Fruit fly (Drosophila melanogaster) whole organism, embryonic: Measurements from ENCODE around the gene Desat1.

ENCODE experiments used
- Ada2b ChIP-seq: fragments of 200-800 bp; sonication (Bioruptor generic); IDR thresholded peaks from 2 replicates; pipeline ENCODE4 v1.3.6; 2022; ENCODE audit warnings: missing biosample characterization, missing genetic modification characterization
- Atf-2 ChIP-seq: fragments of 200-800 bp; sonication (Bioruptor generic); optimal IDR thresholded peaks from 2 replicates; lab custom pipeline; 2016; ENCODE audit warnings: missing biosample characterization, missing genetic modification characterization
- Atf3 ChIP-seq: fragments of 200-800 bp; sonication (Bioruptor generic); optimal IDR thresholded peaks from 3 replicates; lab custom pipeline; 2016; ENCODE audit warnings: missing biosample characterization, missing genetic modification characterization
- CG10979 ChIP-seq: fragments of 200-800 bp; sonication (Bioruptor generic); optimal IDR thresholded peaks from 2 replicates; lab custom pipeline; 2018; ENCODE audit warnings: missing biosample characterization, mild to moderate bottlenecking, missing genetic modification characterization, moderate library complexity
- CG11247 ChIP-seq: fragments of 200-800 bp; sonication (Bioruptor generic); IDR thresholded peaks from 2 replicates; pipeline ENCODE4 v1.3.6; 2022; ENCODE audit warnings: missing biosample characterization, missing genetic modification characterization
- CG12942 ChIP-seq: fragments of 200-800 bp; sonication (Bioruptor generic); optimal IDR thresholded peaks from 3 replicates; lab custom pipeline; 2016; ENCODE audit warnings: missing biosample characterization, missing genetic modification characterization
- CG13775 ChIP-seq: fragments of 200-800 bp; sonication (Bioruptor generic); optimal IDR thresholded peaks from 3 replicates; lab custom pipeline; 2017; ENCODE audit warnings: missing biosample characterization, mild to moderate bottlenecking, missing genetic modification characterization
- CG17186 ChIP-seq: fragments of 200-800 bp; sonication (Bioruptor generic); optimal IDR thresholded peaks from 3 replicates; lab custom pipeline; 2017; ENCODE audit warnings: missing biosample characterization, missing genetic modification reagents, missing genetic modification characterization
- CG17359 ChIP-seq: fragments of 200-800 bp; sonication (Bioruptor generic); optimal IDR thresholded peaks from 3 replicates; lab custom pipeline; 2018; ENCODE audit warnings: missing biosample characterization, mild to moderate bottlenecking, missing genetic modification characterization, moderate library complexity
- CG17829 ChIP-seq: fragments of 200-800 bp; optimal IDR thresholded peaks from 2 replicates; lab custom pipeline; 2019; ENCODE audit warnings: missing biosample characterization, mild to moderate bottlenecking, missing genetic modification characterization, moderate library complexity
- CG18262 ChIP-seq: fragments of 200-800 bp; optimal IDR thresholded peaks from 3 replicates; lab custom pipeline; 2019; ENCODE audit warnings: missing biosample characterization, mild to moderate bottlenecking, missing genetic modification characterization, moderate library complexity
- CG18619 ChIP-seq: fragments of 200-800 bp; sonication (Bioruptor generic); optimal IDR thresholded peaks from 3 replicates; lab custom pipeline; 2017; ENCODE audit warnings: missing biosample characterization, mild to moderate bottlenecking, missing genetic modification characterization
- CG31224 ChIP-seq: fragments of 200-800 bp; sonication (Bioruptor generic); IDR thresholded peaks from 2 replicates; pipeline ENCODE4 v1.3.6; 2022; ENCODE audit warnings: missing biosample characterization, missing genetic modification characterization
- CG34224 ChIP-seq: fragments of 200-800 bp; sonication (Bioruptor generic); IDR thresholded peaks from 3 replicates; pipeline ENCODE4 v1.3.6; 2022; ENCODE audit warnings: missing biosample characterization, missing genetic modification characterization; ENCODE audit not compliant: partially characterized antibody
- CG3726 ChIP-seq: fragments of 200-800 bp; sonication (Bioruptor generic); IDR thresholded peaks from 3 replicates; pipeline ENCODE4, ENCODE4 v1.3.6; 2022; ENCODE audit warnings: missing biosample characterization, missing genetic modification characterization
- CG7556 ChIP-seq: fragments of 200-800 bp; sonication (Bioruptor generic); optimal IDR thresholded peaks from 2 replicates; lab custom pipeline; 2017; ENCODE audit warnings: missing biosample characterization, mild to moderate bottlenecking, missing genetic modification characterization
- CG7839 ChIP-seq: fragments of 200-800 bp; sonication (Bioruptor generic); optimal IDR thresholded peaks from 3 replicates; lab custom pipeline; 2018; ENCODE audit warnings: missing biosample characterization, mild to moderate bottlenecking, missing genetic modification characterization, moderate library complexity
- CG8765 ChIP-seq: fragments of 200-800 bp; sonication (Bioruptor generic); IDR thresholded peaks from 2 replicates; pipeline ENCODE4 v1.3.6; 2022; ENCODE audit warnings: missing biosample characterization, missing genetic modification characterization
- CG9797 ChIP-seq: fragments of 200-800 bp; sonication (Bioruptor generic); optimal IDR thresholded peaks from 3 replicates; lab custom pipeline; 2018; ENCODE audit warnings: missing biosample characterization, mild to moderate bottlenecking, missing genetic modification characterization
- CoRest ChIP-seq: fragments of 200-800 bp; sonication (Bioruptor generic); optimal IDR thresholded peaks from 3 replicates; lab custom pipeline; 2018; ENCODE audit warnings: missing biosample characterization, mild to moderate bottlenecking, missing genetic modification characterization, moderate library complexity
- D ChIP-seq, 2 experiments: fragments of 200-800 bp in 1 of 2; fragments of >200 bp in 1 of 2; sonication (Bioruptor generic) in 1 of 2; optimal IDR thresholded peaks; 2 replicates in 1 of 2; 3 replicates in 1 of 2; lab custom pipeline; 2017; ENCODE audit warnings: mild to moderate bottlenecking in 1 of 2, missing biosample characterization in 1 of 2, missing genetic modification characterization in 1 of 2, missing genetic modification reagents in 1 of 2
- Dad ChIP-seq: fragments of 200-800 bp; sonication (Bioruptor generic); optimal IDR thresholded peaks from 3 replicates; lab custom pipeline; 2016; ENCODE audit warnings: missing biosample characterization, missing genetic modification characterization
- Deaf1 ChIP-seq: fragments of 200-800 bp; optimal IDR thresholded peaks from 3 replicates; lab custom pipeline; 2019; ENCODE audit warnings: missing biosample characterization, mild to moderate bottlenecking, missing genetic modification characterization, moderate library complexity
- HLH3B ChIP-seq: fragments of 200-800 bp; sonication (Bioruptor generic); IDR thresholded peaks from 2 replicates; pipeline ENCODE4 v1.3.6; 2022; ENCODE audit warnings: missing biosample characterization, missing genetic modification characterization
- HLH54F ChIP-seq: fragments of 200-800 bp; sonication (Bioruptor generic); optimal IDR thresholded peaks from 3 replicates; lab custom pipeline; 2016; ENCODE audit warnings: missing biosample characterization, missing genetic modification characterization
- Hmr ChIP-seq: fragments of 200-800 bp; sonication (Bioruptor generic); optimal IDR thresholded peaks from 3 replicates; lab custom pipeline; 2017; ENCODE audit warnings: mild to moderate bottlenecking, missing biosample characterization, missing genetic modification reagents, missing genetic modification characterization
- Hsf ChIP-seq: fragments of 200-800 bp; sonication (Bioruptor generic); optimal IDR thresholded peaks from 3 replicates; lab custom pipeline; 2016; ENCODE audit warnings: missing biosample characterization, missing genetic modification characterization
- MESR4 ChIP-seq: fragments of 200-800 bp; sonication (Bioruptor generic); optimal IDR thresholded peaks from 2 replicates; lab custom pipeline; 2018; ENCODE audit warnings: missing biosample characterization, mild to moderate bottlenecking, missing genetic modification characterization, moderate library complexity
- Max ChIP-seq: fragments of 200-800 bp; sonication (Bioruptor generic); optimal IDR thresholded peaks from 2 replicates; lab custom pipeline; 2016; ENCODE audit warnings: missing biosample characterization, mild to moderate bottlenecking, missing genetic modification characterization
- Med ChIP-seq: fragments of 200-800 bp; sonication (Bioruptor generic); peaks from one replicate; lab custom pipeline; 2016; ENCODE audit warnings: missing biosample characterization, missing genetic modification characterization, mild to moderate bottlenecking, inconsistent platforms, moderate library complexity
- Neu2 ChIP-seq: fragments of 200-800 bp; sonication (Bioruptor generic); optimal IDR thresholded peaks from 3 replicates; lab custom pipeline; 2016; ENCODE audit warnings: missing biosample characterization, missing genetic modification characterization, borderline replicate concordance
- Oaz ChIP-seq: fragments of 200-800 bp; sonication (Bioruptor generic); IDR thresholded peaks from 2 replicates; pipeline ENCODE4 v1.3.6; 2022; ENCODE audit warnings: missing biosample characterization, missing genetic modification characterization
- Rfx ChIP-seq: fragments of 200-800 bp; sonication (Bioruptor generic); IDR thresholded peaks from 2 replicates; pipeline ENCODE4 v1.3.6; 2022; ENCODE audit warnings: missing biosample characterization, missing genetic modification characterization
- ac ChIP-seq: fragments of 200-800 bp; sonication (Bioruptor generic); optimal IDR thresholded peaks from 3 replicates; lab custom pipeline; 2017; ENCODE audit warnings: missing biosample characterization, mild to moderate bottlenecking, missing genetic modification characterization
- aop ChIP-seq: fragments of 200-800 bp; sonication (Bioruptor generic); IDR thresholded peaks from 2 replicates; pipeline ENCODE4 v1.3.6; 2022; ENCODE audit warnings: missing biosample characterization, missing genetic modification characterization
- az2 ChIP-seq: fragments of 200-800 bp; sonication (Bioruptor generic); optimal IDR thresholded peaks from 3 replicates; lab custom pipeline; 2016; ENCODE audit warnings: missing biosample characterization, missing genetic modification characterization
- chif ChIP-seq, 2 experiments: fragments of 200-800 bp; sonication (Bioruptor generic); optimal IDR thresholded peaks; 3 replicates each; lab custom pipeline; 2016; ENCODE audit warnings: missing biosample characterization in 2 of 2, missing genetic modification characterization in 2 of 2
- dimm ChIP-seq: fragments of 200-800 bp; sonication (Bioruptor generic); IDR thresholded peaks from 2 replicates; pipeline ENCODE4 v1.3.6; 2022; ENCODE audit warnings: missing biosample characterization, missing genetic modification characterization
- emc ChIP-seq: fragments of 200-800 bp; sonication (Bioruptor generic); optimal IDR thresholded peaks from 2 replicates; lab custom pipeline; 2016; ENCODE audit warnings: missing biosample characterization, missing genetic modification characterization
- en ChIP-seq: fragments of 200-800 bp; sonication (Bioruptor generic); optimal IDR thresholded peaks from 2 replicates; lab custom pipeline; 2016; ENCODE audit warnings: missing biosample characterization, missing genetic modification characterization
- ftz-f1 ChIP-seq: fragments of 200-800 bp; sonication (Bioruptor generic); optimal IDR thresholded peaks from 2 replicates; lab custom pipeline; 2016; ENCODE audit warnings: missing biosample characterization, missing genetic modification characterization
- gcm2 ChIP-seq: fragments of 200-800 bp; sonication (Bioruptor generic); optimal IDR thresholded peaks from 2 replicates; lab custom pipeline; 2016; ENCODE audit warnings: missing biosample characterization, missing genetic modification characterization
- nau ChIP-seq: fragments of 200-800 bp; sonication (Bioruptor generic); optimal IDR thresholded peaks from 3 replicates; lab custom pipeline; 2017; ENCODE audit warnings: missing biosample characterization, mild to moderate bottlenecking, missing genetic modification characterization, missing genetic modification reagents
- odd ChIP-seq: fragments of 200-800 bp; sonication (Bioruptor generic); optimal IDR thresholded peaks from 2 replicates; lab custom pipeline; 2017; ENCODE audit warnings: missing biosample characterization, mild to moderate bottlenecking, missing genetic modification characterization
- onecut ChIP-seq: fragments of 200-800 bp; sonication (Bioruptor generic); IDR thresholded peaks from 2 replicates; pipeline ENCODE4 v1.3.6; 2022; ENCODE audit warnings: missing biosample characterization, missing genetic modification characterization
- pb ChIP-seq: fragments of 200-800 bp; sonication (Bioruptor generic); optimal IDR thresholded peaks from 3 replicates; lab custom pipeline; 2016; ENCODE audit warnings: missing biosample characterization, missing genetic modification characterization
- prd ChIP-seq, 3 experiments: fragments of >200 bp in 2 of 3; fragments of 200-800 bp in 1 of 3; sonication (Bioruptor generic) in 1 of 3; optimal IDR thresholded peaks in 2 of 3; IDR thresholded peaks in 1 of 3; 2 replicates in 2 of 3; 3 replicates in 1 of 3; pipeline versions ENCODE4 v1.3.6 to Lab custom; 2017 to 2022; ENCODE audit warnings: missing biosample characterization in 1 of 3, missing genetic modification characterization in 1 of 3
- rib ChIP-seq: fragments of 200-800 bp; sonication (Bioruptor generic); IDR thresholded peaks from 2 replicates; pipeline ENCODE4 v1.3.6; 2022; ENCODE audit warnings: missing biosample characterization, missing genetic modification characterization
- ro ChIP-seq: fragments of 200-800 bp; sonication (Bioruptor generic); IDR thresholded peaks from 2 replicates; pipeline ENCODE4 v1.3.6; 2022; ENCODE audit warnings: missing biosample characterization, missing genetic modification characterization
- so ChIP-seq: fragments of 200-800 bp; sonication (Bioruptor generic); IDR thresholded peaks from 3 replicates; pipeline ENCODE4 v1.3.6; 2022; ENCODE audit warnings: missing biosample characterization, missing genetic modification characterization

Gene Desat1

DNA sequence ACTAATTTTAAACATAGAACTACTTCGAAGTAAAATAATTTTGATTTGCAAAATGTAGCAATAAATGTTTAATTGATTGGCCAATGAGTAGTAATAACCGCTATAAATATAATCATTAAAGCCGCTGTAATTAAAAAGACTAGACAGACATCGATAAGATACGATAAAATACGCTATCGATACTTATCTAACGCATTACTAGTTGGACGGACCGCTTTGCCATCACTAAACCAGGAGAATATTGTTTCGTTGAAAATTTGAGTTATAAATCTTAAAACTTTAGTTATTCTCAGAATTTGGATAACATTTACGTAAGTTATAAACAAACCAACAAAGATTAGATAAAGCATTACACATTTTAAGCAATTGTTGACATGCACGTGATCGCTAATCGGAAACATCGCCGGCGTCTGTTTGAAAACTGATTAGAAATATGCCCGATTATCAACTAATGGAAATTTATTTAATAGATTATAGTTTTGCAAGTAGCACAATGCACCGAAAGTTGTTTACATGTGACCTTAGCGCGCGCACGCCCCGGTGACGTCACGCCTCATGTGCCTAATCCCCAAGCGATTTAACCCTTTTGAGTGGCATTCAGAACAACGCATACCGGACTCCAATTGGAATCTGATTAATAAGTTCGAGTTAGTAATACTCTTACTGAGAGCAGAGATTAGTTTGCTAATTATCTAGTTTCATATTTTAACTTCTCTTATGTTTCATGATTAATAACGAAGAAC is at the start of gene Desat1 (continued):
- TF ChIP-seq onecut (GFP tag; lab: Robert Waterston, UW) = no peak
- no peak for TF ChIP-seq CG10979 (tag; lab: Kevin White, UChicago)
- no peak for TF ChIP-seq CG17359 (tag; lab: Kevin White, UChicago)
- no peak for TF ChIP-seq CG18262 (tag; lab: Kevin White, UChicago)
- TF ChIP-seq so (GFP tag; lab: Robert Waterston, UW) = no peak
- no peak for TF ChIP-seq dimm
- no peak for TF ChIP-seq aop (GFP tag; lab: Robert Waterston, UW)
- no peak for TF ChIP-seq Rfx (GFP tag; lab: Robert Waterston, UW)
- peak; percentile 40 for TF ChIP-seq MESR4 (GFP tag; lab: Kevin White, UChicago)
- peak; percentile 8 for TF ChIP-seq ftz-f1 (GFP tag; lab: Kevin White, UChicago)
- TF ChIP-seq CG11247 (GFP tag; lab: Robert Waterston, UW) = no peak
- TF ChIP-seq HLH54F (GFP tag; lab: Kevin White, UChicago) = no peak
- TF ChIP-seq gcm2 (GFP tag; lab: Kevin White, UChicago) = no peak
- TF ChIP-seq ac = no peak
- TF ChIP-seq Oaz (GFP tag; lab: Robert Waterston, UW) = no peak
- TF ChIP-seq prd (optimal IDR thresholded peaks at IDR 0.05; lab: Kevin White, UChicago) = no peak
- TF ChIP-seq prd (GFP tag; IDR thresholded peaks at IDR 0.05; lab: Robert Waterston, UW) = no peak
- TF ChIP-seq CG7839 (tag; lab: Kevin White, UChicago) = no peak
- TF ChIP-seq az2 (GFP tag; lab: Kevin White, UChicago) = no peak
- TF ChIP-seq CG8765 = no peak
- peak; percentile 94 for TF ChIP-seq CG34224 (GFP tag; lab: Robert Waterston, UW)
- no peak for TF ChIP-seq CG12942 (GFP tag; lab: Kevin White, UChicago)
- TF ChIP-seq Neu2 (GFP tag; lab: Kevin White, UChicago) = no peak
- no peak for TF ChIP-seq chif (GFP tag; optimal IDR thresholded peaks at IDR 0.05; lab: Kevin White, UChicago)
- no peak for TF ChIP-seq emc
- TF ChIP-seq Hmr (GFP tag; lab: Kevin White, UChicago) = no peak
- TF ChIP-seq ro (GFP tag; lab: Robert Waterston, UW) = no peak
- peak; percentile 72 for TF ChIP-seq Med (GFP tag; lab: Kevin White, UChicago)
- TF ChIP-seq CG9797 (GFP tag; lab: Kevin White, UChicago) = no peak
- TF ChIP-seq HLH3B = no peak
- TF ChIP-seq Ada2b (GFP tag; lab: Robert Waterston, UW) = no peak
- no peak for TF ChIP-seq CoRest
- no peak for TF ChIP-seq nau
- no peak for TF ChIP-seq rib
- TF ChIP-seq CG17829 (tag; lab: Kevin White, UChicago) = peak; percentile 15
- TF ChIP-seq CG3726 = no peak
- TF ChIP-seq D (optimal IDR thresholded peaks at IDR 0.05; lab: Kevin White, UChicago) = no peak
- TF ChIP-seq D (GFP tag; optimal IDR thresholded peaks at IDR 0.05; lab: Kevin White, UChicago) = no peak
- TF ChIP-seq Hsf = no peak
- TF ChIP-seq CG7556 (GFP tag; lab: Kevin White, UChicago) = no peak
- TF ChIP-seq pb (GFP tag; lab: Kevin White, UChicago) = no peak
- no peak for TF ChIP-seq Dad (GFP tag; lab: Kevin White, UChicago)
- TF ChIP-seq Atf3 = no peak
- no peak for TF ChIP-seq Max (GFP tag; lab: Kevin White, UChicago)
- TF ChIP-seq Atf-2 (GFP tag; lab: Kevin White, UChicago) = no peak
- peak; percentile 12 for TF ChIP-seq CG17186
- no peak for TF ChIP-seq CG31224 (GFP tag; lab: Robert Waterston, UW)
- no peak for TF ChIP-seq en (GFP tag; lab: Kevin White, UChicago)
- no peak for TF ChIP-seq Deaf1 (tag; lab: Kevin White, UChicago)
- TF ChIP-seq CG13775 (GFP tag; lab: Kevin White, UChicago) = no peak
- no peak for TF ChIP-seq odd (GFP tag; lab: Kevin White, UChicago)
- no peak for TF ChIP-seq CG18619 (GFP tag; lab: Kevin White, UChicago)
